Fruit fly (Drosophila melanogaster) whole organism, adult: Measurements from ENCODE around the gene rost.
A peak's percentile ranks its signal among the peaks of the same experiment; 100 is the strongest.

Experiments used
- CG1620 ChIP-seq: fragments of 200-800 bp; sonication (Bioruptor generic); optimal IDR thresholded peaks from 2 replicates; lab custom pipeline; 2016; ENCODE audit warnings: missing biosample characterization, missing genetic modification characterization
- CG5204 ChIP-seq: fragments of 200-800 bp; sonication (Bioruptor generic); optimal IDR thresholded peaks from 2 replicates; lab custom pipeline; 2016; ENCODE audit warnings: missing biosample characterization, missing genetic modification characterization

DNA sequence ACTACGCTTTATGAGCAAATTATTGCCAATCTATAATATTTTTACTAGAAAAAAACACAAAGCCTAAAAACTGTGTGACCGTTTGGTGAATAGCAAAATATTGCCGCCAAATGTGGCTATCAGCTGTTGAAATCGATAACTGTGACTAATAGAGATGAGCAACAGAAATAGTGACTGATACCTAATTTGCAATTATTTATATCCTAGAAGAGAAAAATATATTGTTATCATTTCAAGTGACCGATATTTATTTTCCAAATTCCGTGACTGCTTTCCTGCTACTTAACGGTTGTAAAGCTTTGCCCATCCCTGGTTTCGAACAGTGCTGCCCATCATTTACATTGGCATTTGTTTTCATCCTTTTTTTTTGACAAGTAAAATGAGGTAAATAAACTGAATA, 7.9 kb upstream of the rost start, which contains the start of the genes alien and CG18661:
- peak; percentile 76 for TF ChIP-seq CG1620 (GFP tag; lab: Kevin White, UChicago)
- peak; percentile 88 for TF ChIP-seq CG5204 (GFP tag; lab: Kevin White, UChicago)
